Worm (Caenorhabditis elegans) whole organism, L4/young adult: Measurements from ENCODE around the gene F56D6.8.

Source experiments
- W03F9.2 ChIP-seq: fragments of 150-350 bp; optimal IDR thresholded peaks from 2 replicates; lab custom pipeline; 2014; ENCODE audit warnings: missing biosample characterization, missing genetic modification characterization
- him-1 ChIP-seq: sonication (generic microtip); optimal IDR thresholded peaks from 2 replicates; lab custom pipeline; 2016; ENCODE audit warnings: missing genotype, missing genetic modification reagents, missing genetic modification characterization, missing compliant biosample characterization

ce11 chrIV:3864944-3865343 is 29.3 kb downstream of the F56D6.8 start, which contains the start of gene aat-8:
- TF ChIP-seq W03F9.2 (tag; lab: Kevin White, UChicago): no peak
- no peak for TF ChIP-seq him-1 (tag; lab: Kevin White, UChicago)
